Fruit fly (Drosophila melanogaster) whole organism, embryonic: ENCODE results near the gene Prosbeta6.

Experiments
- Antp ChIP-seq: fragments of 200-800 bp; sonication (Bioruptor generic); optimal IDR thresholded peaks from 3 replicates; lab custom pipeline; 2016; ENCODE audit warnings: missing biosample characterization, missing genetic modification characterization
- BtbVII ChIP-seq: fragments of 200-800 bp; sonication (Bioruptor generic); optimal IDR thresholded peaks from 3 replicates; lab custom pipeline; 2017; ENCODE audit warnings: missing biosample characterization, mild to moderate bottlenecking, missing genetic modification characterization
- CG1024 ChIP-seq: fragments of 200-800 bp; sonication (Bioruptor generic); IDR thresholded peaks from 2 replicates; pipeline ENCODE4 v1.3.6; 2022; ENCODE audit warnings: missing biosample characterization, missing genetic modification characterization
- CG10267 ChIP-seq: fragments of 200-800 bp; sonication (Bioruptor generic); optimal IDR thresholded peaks from 2 replicates; lab custom pipeline; 2018; ENCODE audit warnings: missing biosample characterization, mild to moderate bottlenecking, missing genetic modification characterization, moderate library complexity
- CG10274 ChIP-seq: fragments of 200-800 bp; sonication (Bioruptor generic); optimal IDR thresholded peaks from 3 replicates; lab custom pipeline; 2017; ENCODE audit warnings: missing biosample characterization, mild to moderate bottlenecking, missing genetic modification characterization
- CG12155 ChIP-seq: fragments of 200-800 bp; sonication (Bioruptor generic); optimal IDR thresholded peaks from 3 replicates; lab custom pipeline; 2016; ENCODE audit warnings: missing biosample characterization, missing genetic modification characterization
- CG13624 ChIP-seq: fragments of 200-800 bp; sonication (Bioruptor generic); optimal IDR thresholded peaks from 2 replicates; lab custom pipeline; 2016; ENCODE audit warnings: missing biosample characterization, missing genetic modification characterization
- CG14050 ChIP-seq: fragments of 200-800 bp; sonication (Bioruptor generic); IDR thresholded peaks from 3 replicates; pipeline ENCODE4 v1.3.6; 2022; ENCODE audit warnings: missing biosample characterization, missing genetic modification characterization
- CG14710 ChIP-seq: fragments of 200-800 bp; sonication (Bioruptor generic); optimal IDR thresholded peaks from 3 replicates; lab custom pipeline; 2019; ENCODE audit warnings: missing biosample characterization, mild to moderate bottlenecking, missing genetic modification characterization, moderate library complexity
- CG14965 ChIP-seq: fragments of 200-800 bp; sonication (Bioruptor generic); optimal IDR thresholded peaks from 2 replicates; lab custom pipeline; 2016; ENCODE audit warnings: missing biosample characterization, missing genetic modification characterization, borderline replicate concordance
- CG17186 ChIP-seq: fragments of 200-800 bp; sonication (Bioruptor generic); optimal IDR thresholded peaks from 3 replicates; lab custom pipeline; 2017; ENCODE audit warnings: missing biosample characterization, missing genetic modification reagents, missing genetic modification characterization
- CG17361 ChIP-seq: fragments of 200-800 bp; sonication (Bioruptor generic); IDR thresholded peaks from 3 replicates; pipeline ENCODE4 v1.3.6; 2022; ENCODE audit warnings: missing biosample characterization, missing genetic modification characterization
- CG42726 ChIP-seq: fragments of 200-800 bp; sonication (Bioruptor generic); IDR thresholded peaks from 2 replicates; pipeline ENCODE4 v1.3.6; 2022; ENCODE audit warnings: missing biosample characterization, missing genetic modification characterization; ENCODE audit not compliant: partially characterized antibody
- CG4404 ChIP-seq: fragments of 200-800 bp; sonication (Bioruptor generic); IDR thresholded peaks from 2 replicates; pipeline ENCODE4 v1.3.6; 2022; ENCODE audit warnings: missing biosample characterization, missing genetic modification characterization
- CG4854 ChIP-seq: fragments of 200-800 bp; sonication (Bioruptor generic); optimal IDR thresholded peaks from 2 replicates; lab custom pipeline; 2016; ENCODE audit warnings: missing biosample characterization, missing genetic modification characterization, inconsistent platforms
- CG6689 ChIP-seq: fragments of 200-800 bp; sonication (Bioruptor generic); IDR thresholded peaks from 2 replicates; pipeline ENCODE4 v1.3.6; 2022; ENCODE audit warnings: missing biosample characterization, missing genetic modification characterization
- CG6791 ChIP-seq: fragments of 200-800 bp; sonication (Bioruptor generic); IDR thresholded peaks from 3 replicates; pipeline ENCODE4 v1.3.6; 2022; ENCODE audit warnings: missing biosample characterization, missing genetic modification characterization; ENCODE audit not compliant: partially characterized antibody
- CG8290 ChIP-seq, 3 experiments: fragments of 200-800 bp; sonication (Bioruptor generic); optimal IDR thresholded peaks; 2 replicates each; lab custom pipeline; 2016 to 2019; ENCODE audit warnings: missing biosample characterization in 3 of 3, missing genetic modification characterization in 3 of 3, mild to moderate bottlenecking in 2 of 3, moderate library complexity in 1 of 3
- CG9817 ChIP-seq: fragments of 200-800 bp; sonication (Bioruptor generic); optimal IDR thresholded peaks from 2 replicates; lab custom pipeline; 2018; ENCODE audit warnings: missing biosample characterization, mild to moderate bottlenecking, missing genetic modification characterization, moderate library complexity
- E2f1 ChIP-seq: fragments of 200-800 bp; sonication (Bioruptor generic); IDR thresholded peaks from 2 replicates; pipeline ENCODE4 v1.3.6; 2022; ENCODE audit warnings: missing biosample characterization, missing genetic modification characterization
- Elba2 ChIP-seq: fragments of 200-800 bp; sonication (Bioruptor generic); optimal IDR thresholded peaks from 3 replicates; lab custom pipeline; 2016; ENCODE audit warnings: missing biosample characterization, missing genetic modification characterization
- Ets97D ChIP-seq: fragments of 200-800 bp; sonication (Bioruptor generic); optimal IDR thresholded peaks from 3 replicates; lab custom pipeline; 2016; ENCODE audit warnings: missing biosample characterization, missing genetic modification characterization
- Fer3 ChIP-seq: fragments of 200-800 bp; sonication (Bioruptor generic); optimal IDR thresholded peaks from 2 replicates; lab custom pipeline; 2018; ENCODE audit warnings: missing biosample characterization, mild to moderate bottlenecking, missing genetic modification characterization, moderate library complexity
- HLH4C ChIP-seq: fragments of 200-800 bp; sonication (Bioruptor generic); IDR thresholded peaks from 3 replicates; pipeline ENCODE4 v1.3.6; 2022; ENCODE audit warnings: missing biosample characterization, missing genetic modification characterization; ENCODE audit not compliant: partially characterized antibody
- Hr51 ChIP-seq, 2 experiments: fragments of 200-800 bp; sonication (Bioruptor generic); optimal IDR thresholded peaks; 2 replicates in 1 of 2; 3 replicates in 1 of 2; lab custom pipeline; 2016 to 2018; ENCODE audit warnings: missing biosample characterization in 2 of 2, missing genetic modification characterization in 2 of 2, mild to moderate bottlenecking in 1 of 2, moderate library complexity in 1 of 2
- Hr78 ChIP-seq, 2 experiments: fragments of 200-800 bp in 1 of 2; fragments of >200 bp in 1 of 2; sonication (Bioruptor generic) in 1 of 2; optimal IDR thresholded peaks; 2 replicates each; lab custom pipeline; 2017 to 2019; ENCODE audit warnings: missing biosample characterization in 2 of 2, missing genetic modification characterization in 2 of 2, mild to moderate bottlenecking in 1 of 2, moderate library complexity in 1 of 2
- Kr ChIP-seq: fragments of 200-800 bp; sonication (Bioruptor generic); optimal IDR thresholded peaks from 2 replicates; lab custom pipeline; 2017; ENCODE audit warnings: missing biosample characterization, mild to moderate bottlenecking, missing genetic modification characterization
- MESR4 ChIP-seq: fragments of 200-800 bp; sonication (Bioruptor generic); optimal IDR thresholded peaks from 2 replicates; lab custom pipeline; 2018; ENCODE audit warnings: missing biosample characterization, mild to moderate bottlenecking, missing genetic modification characterization, moderate library complexity
- Med ChIP-seq: fragments of 200-800 bp; sonication (Bioruptor generic); peaks from one replicate; lab custom pipeline; 2016; ENCODE audit warnings: missing biosample characterization, missing genetic modification characterization, mild to moderate bottlenecking, inconsistent platforms, moderate library complexity
- Sin3A ChIP-seq: fragments of >200 bp; optimal IDR thresholded peaks from 2 replicates; lab custom pipeline; 2018
- Six4 ChIP-seq: fragments of 200-800 bp; sonication (Bioruptor generic); optimal IDR thresholded peaks from 2 replicates; lab custom pipeline; 2016; ENCODE audit warnings: missing biosample characterization, missing genetic modification characterization
- Sry-δ ChIP-seq: fragments of 200-800 bp; sonication (Bioruptor generic); optimal IDR thresholded peaks from 2 replicates; lab custom pipeline; 2016; ENCODE audit warnings: missing biosample characterization, missing genetic modification characterization
- Stat92E ChIP-seq, 3 experiments: fragments of >200 bp in 2 of 3; fragments of 200-800 bp in 1 of 3; sonication (Bioruptor generic) in 1 of 3; optimal IDR thresholded peaks; 2 replicates each; lab custom pipeline; 2017 to 2019; ENCODE audit warnings: missing biosample characterization in 3 of 3, missing genetic modification characterization in 3 of 3, mild to moderate bottlenecking in 1 of 3, moderate library complexity in 1 of 3
- YL-1 ChIP-seq: fragments of 200-800 bp; sonication (Bioruptor generic); optimal IDR thresholded peaks from 3 replicates; lab custom pipeline; 2017; ENCODE audit warnings: missing biosample characterization, mild to moderate bottlenecking, missing genetic modification characterization
- ato ChIP-seq: fragments of 200-800 bp; sonication (Bioruptor generic); IDR thresholded peaks from 2 replicates; pipeline ENCODE4 v1.3.6; 2022; ENCODE audit warnings: missing biosample characterization, missing genetic modification characterization; ENCODE audit not compliant: partially characterized antibody
- bbx ChIP-seq: fragments of 200-800 bp; sonication (Bioruptor generic); IDR thresholded peaks from 2 replicates; pipeline ENCODE4 v1.3.6; 2022; ENCODE audit warnings: missing biosample characterization, missing genetic modification characterization; ENCODE audit not compliant: partially characterized antibody
- chif ChIP-seq, 2 experiments: fragments of 200-800 bp; sonication (Bioruptor generic); optimal IDR thresholded peaks; 3 replicates each; lab custom pipeline; 2016; ENCODE audit warnings: missing biosample characterization in 2 of 2, missing genetic modification characterization in 2 of 2
- cwo ChIP-seq: fragments of 200-800 bp; sonication (Bioruptor generic); optimal IDR thresholded peaks from 3 replicates; lab custom pipeline; 2017; ENCODE audit warnings: missing biosample characterization, missing genetic modification characterization, mild to moderate bottlenecking, moderate library complexity, missing genetic modification reagents
- danr ChIP-seq: fragments of 200-800 bp; sonication (Bioruptor generic); IDR thresholded peaks from 2 replicates; pipeline ENCODE4 v1.3.6; 2022; ENCODE audit warnings: missing biosample characterization, missing genetic modification characterization
- dmrt11E ChIP-seq: fragments of 200-800 bp; sonication (Bioruptor generic); optimal IDR thresholded peaks from 3 replicates; lab custom pipeline; 2018; ENCODE audit warnings: missing biosample characterization, mild to moderate bottlenecking, missing genetic modification characterization, moderate library complexity
- eyg ChIP-seq: fragments of 200-800 bp; sonication (Bioruptor generic); optimal IDR thresholded peaks from 3 replicates; lab custom pipeline; 2016; ENCODE audit warnings: missing biosample characterization, missing genetic modification characterization
- gro ChIP-seq: fragments of 200-800 bp; sonication (Bioruptor generic); optimal IDR thresholded peaks from 2 replicates; lab custom pipeline; 2016; ENCODE audit warnings: missing biosample characterization, missing genetic modification characterization
- ro ChIP-seq: fragments of 200-800 bp; sonication (Bioruptor generic); IDR thresholded peaks from 2 replicates; pipeline ENCODE4 v1.3.6; 2022; ENCODE audit warnings: missing biosample characterization, missing genetic modification characterization
- sens-2 ChIP-seq: fragments of 200-800 bp; sonication (Bioruptor generic); IDR thresholded peaks from 2 replicates; pipeline ENCODE4 v1.3.6; 2022; ENCODE audit warnings: missing biosample characterization, missing genetic modification characterization
- sisA ChIP-seq: fragments of 200-800 bp; sonication (Bioruptor generic); IDR thresholded peaks from 2 replicates; pipeline ENCODE4 v1.3.6; 2022; ENCODE audit warnings: missing biosample characterization, missing genetic modification characterization
- slp2 ChIP-seq: fragments of 200-800 bp; sonication (Bioruptor generic); optimal IDR thresholded peaks from 2 replicates; lab custom pipeline; 2016; ENCODE audit warnings: missing biosample characterization, missing genetic modification characterization
- sug ChIP-seq: fragments of 200-800 bp; optimal IDR thresholded peaks from 2 replicates; lab custom pipeline; 2019; ENCODE audit warnings: missing biosample characterization, mild to moderate bottlenecking, missing genetic modification characterization, moderate library complexity
- tgo ChIP-seq: fragments of 200-800 bp; sonication (Bioruptor generic); IDR thresholded peaks from 3 replicates; pipeline ENCODE4 v1.3.6; 2022; ENCODE audit warnings: missing biosample characterization, missing genetic modification characterization
- tio ChIP-seq: fragments of 200-800 bp; sonication (Bioruptor generic); optimal IDR thresholded peaks from 2 replicates; lab custom pipeline; 2017; ENCODE audit warnings: missing biosample characterization, missing genetic modification characterization, inconsistent platforms
- tna ChIP-seq: fragments of 200-800 bp; sonication (Bioruptor generic); IDR thresholded peaks from 2 replicates; pipeline ENCODE4 v1.3.6; 2022; ENCODE audit warnings: missing biosample characterization, missing genetic modification characterization; ENCODE audit not compliant: partially characterized antibody

Gene Prosbeta6

DNA sequence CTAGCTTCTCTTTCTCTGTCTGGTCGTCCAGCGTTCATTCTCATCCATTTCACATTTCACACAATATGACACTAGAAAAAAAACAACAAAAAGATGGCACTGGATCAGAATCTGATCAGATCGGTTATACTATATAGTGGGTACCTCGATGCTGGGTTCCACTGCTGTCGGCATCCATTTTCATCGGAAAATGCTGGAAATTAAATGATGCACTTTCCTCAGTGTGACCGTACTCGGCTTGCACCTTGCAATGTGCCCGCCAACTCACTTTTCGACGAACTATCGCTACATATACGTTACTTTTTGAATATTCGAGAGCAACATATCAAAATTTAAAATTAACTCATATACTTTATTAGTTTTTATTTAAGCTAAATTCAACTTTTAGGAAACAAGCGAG is 19.4 kb downstream of the Prosbeta6 start, which contains the start of gene tra (continued):
- TF ChIP-seq CG14710 (tag; lab: Kevin White, UChicago): peak; percentile 66
- no peak for TF ChIP-seq Hr78 (GFP tag; optimal IDR thresholded peaks at IDR 0.05; lab: Kevin White, UChicago)
- TF ChIP-seq CG13624 (GFP tag; lab: Kevin White, UChicago): no peak
- TF ChIP-seq CG17186 (GFP tag; lab: Kevin White, UChicago): peak; percentile 31
- TF ChIP-seq bbx: peak; percentile 66
- no peak for TF ChIP-seq slp2 (GFP tag; lab: Kevin White, UChicago)
- no peak for TF ChIP-seq CG10274 (GFP tag; lab: Kevin White, UChicago)
- no peak for TF ChIP-seq Six4
- TF ChIP-seq chif (GFP tag; optimal IDR thresholded peaks at IDR 0.05; lab: Kevin White, UChicago): no peak
- no peak for TF ChIP-seq cwo (GFP tag; lab: Kevin White, UChicago)
- TF ChIP-seq E2f1 (GFP tag; lab: Robert Waterston, UW): no peak
- TF ChIP-seq tgo: no peak
- no peak for TF ChIP-seq danr
- no peak; the same call in 1 of the 2 replicates for TF ChIP-seq CG42726
- no peak for TF ChIP-seq eyg (GFP tag; lab: Kevin White, UChicago)
- TF ChIP-seq CG4854 (GFP tag; lab: Kevin White, UChicago): no peak
- TF ChIP-seq MESR4 (GFP tag; lab: Kevin White, UChicago): peak; percentile 82
- TF ChIP-seq CG10267 (tag; lab: Kevin White, UChicago): peak; percentile 45
- TF ChIP-seq CG9817 (tag; lab: Kevin White, UChicago): no peak
- TF ChIP-seq dmrt11E (tag; lab: Kevin White, UChicago): no peak
- peak; percentile 42 for TF ChIP-seq Sin3A (lab: Kevin White, UChicago)
- no peak for TF ChIP-seq ro (GFP tag; lab: Robert Waterston, UW)
- no peak for TF ChIP-seq Kr (GFP tag; lab: Kevin White, UChicago)
- no peak for TF ChIP-seq Hr51 (GFP tag; optimal IDR thresholded peaks at IDR 0.05; lab: Kevin White, UChicago)
- TF ChIP-seq sisA (GFP tag; lab: Robert Waterston, UW): no peak
- TF ChIP-seq tna (GFP tag; lab: Robert Waterston, UW): peak; percentile 50; the same call in 1 of the 2 replicates
- no peak for TF ChIP-seq HLH4C
- TF ChIP-seq CG17361: no peak
- TF ChIP-seq CG12155 (GFP tag; lab: Kevin White, UChicago): no peak
- no peak for TF ChIP-seq BtbVII
- TF ChIP-seq Ets97D: peak; percentile 33
- peak; percentile 15; the same call in 1 of the 2 replicates for TF ChIP-seq ato (GFP tag; lab: Robert Waterston, UW)
- TF ChIP-seq CG14050 (GFP tag; lab: Robert Waterston, UW): no peak
- peak; percentile 70 for TF ChIP-seq CG6791
- no peak for TF ChIP-seq sug (tag; lab: Kevin White, UChicago)
- TF ChIP-seq CG8290 (GFP tag; optimal IDR thresholded peaks at IDR 0.05; lab: Kevin White, UChicago): no peak
- TF ChIP-seq CG8290 (tag; optimal IDR thresholded peaks at IDR 0.05; lab: Kevin White, UChicago): no peak
- TF ChIP-seq CG14965: no peak
- TF ChIP-seq Sry-δ (GFP tag; lab: Kevin White, UChicago): peak; percentile 67
- no peak for TF ChIP-seq CG6689 (GFP tag; lab: Robert Waterston, UW)
- no peak for TF ChIP-seq CG1024 (GFP tag; lab: Robert Waterston, UW)
- TF ChIP-seq Elba2 (GFP tag; lab: Kevin White, UChicago): peak; percentile 73
- no peak for TF ChIP-seq sens-2 (GFP tag; lab: Robert Waterston, UW)
- TF ChIP-seq CG4404 (GFP tag; lab: Robert Waterston, UW): no peak
- TF ChIP-seq Med: no peak
- peak in 1 of 3 experiments; percentile 47 for TF ChIP-seq Stat92E (GFP tag; optimal IDR thresholded peaks at IDR 0.05; lab: Kevin White, UChicago)
- TF ChIP-seq Antp: no peak
- TF ChIP-seq Fer3 (tag; lab: Kevin White, UChicago): no peak
- TF ChIP-seq tio: no peak
- peak; percentile 31 for TF ChIP-seq YL-1 (GFP tag; lab: Kevin White, UChicago)
- TF ChIP-seq gro (GFP tag; lab: Kevin White, UChicago): no peak
